Fruit fly (Drosophila melanogaster) whole organism, wandering third instar larva: Measurements from ENCODE around the gene CG12115.

Source experiments
- Abd-B ChIP-seq: fragments of >200 bp; optimal IDR thresholded peaks from 2 replicates; lab custom pipeline; 2017; ENCODE audit warnings: missing biosample characterization, missing genetic modification characterization
- HLH106 ChIP-seq: fragments of 200-800 bp; optimal IDR thresholded peaks from 3 replicates; lab custom pipeline; 2019; ENCODE audit warnings: missing biosample characterization, mild to moderate bottlenecking, missing genetic modification characterization, moderate library complexity
- Myc ChIP-seq: fragments of >200 bp; optimal IDR thresholded peaks from 2 replicates; lab custom pipeline; 2017
- OdsH ChIP-seq: fragments of 200-800 bp; sonication (Bioruptor generic); optimal IDR thresholded peaks from 2 replicates; lab custom pipeline; 2016; ENCODE audit warnings: missing biosample characterization, mild to moderate bottlenecking, missing genetic modification characterization
- br ChIP-seq: fragments of 200-800 bp; sonication (Bioruptor generic); optimal IDR thresholded peaks from 2 replicates; lab custom pipeline; 2016; ENCODE audit warnings: missing biosample characterization, missing genetic modification characterization
- dl ChIP-seq, 2 experiments: fragments of 175-275, 200-275 bp in 1 of 2; fragments of 200-275 bp in 1 of 2; sonication (Bioruptor generic); optimal IDR thresholded peaks; lab custom pipeline; 2018; ENCODE audit warnings: mild to moderate bottlenecking in 2 of 2, missing biosample characterization in 2 of 2, missing genetic modification characterization in 2 of 2, moderate library complexity in 2 of 2; ENCODE audit not compliant: partially characterized antibody in 2 of 2, insufficient read depth in 1 of 2
- foxo ChIP-seq, 2 experiments: fragments of 200-800 bp; sonication (Bioruptor generic); optimal IDR thresholded peaks; 2 replicates in 1 of 2; 3 replicates in 1 of 2; lab custom pipeline; 2016 to 2017; ENCODE audit warnings: missing biosample characterization in 2 of 2, missing genetic modification characterization in 2 of 2
- h ChIP-seq: fragments of 200-800 bp; sonication (Bioruptor generic); optimal IDR thresholded peaks from 3 replicates; lab custom pipeline; 2016; ENCODE audit warnings: missing biosample characterization, mild to moderate bottlenecking, missing genetic modification characterization
- lola ChIP-seq: fragments of >200 bp; optimal IDR thresholded peaks from 2 replicates; lab custom pipeline; 2017; ENCODE audit warnings: missing biosample characterization, missing genetic modification characterization
- pan ChIP-seq: fragments of >200 bp; optimal IDR thresholded peaks from 2 replicates; lab custom pipeline; 2017
- rgr ChIP-seq: fragments of 200-800 bp; sonication (Bioruptor generic); optimal IDR thresholded peaks from 3 replicates; lab custom pipeline; 2016; ENCODE audit warnings: missing biosample characterization, mild to moderate bottlenecking, missing genetic modification characterization

DNA sequence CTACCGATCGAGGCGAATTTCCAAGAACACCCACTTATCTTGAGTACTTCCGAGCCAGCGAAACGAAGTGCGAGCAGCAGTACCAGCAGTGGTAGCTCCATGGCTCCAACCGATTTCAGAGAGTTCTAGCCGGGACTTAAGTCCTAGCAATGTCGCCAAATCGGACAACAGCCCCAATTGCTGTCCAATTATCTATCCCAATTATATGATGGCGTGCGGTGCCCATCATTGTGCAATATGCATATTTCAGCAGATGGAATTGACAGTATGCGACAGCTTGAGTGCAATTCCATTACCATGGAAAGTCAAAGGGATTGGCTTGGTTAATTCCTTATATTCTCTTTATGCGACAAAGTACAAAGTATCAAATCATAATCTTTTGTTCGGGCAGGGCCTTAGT lies 46.1 kb upstream of the CG12115 start, which contains the start of gene Ir8a:
- TF ChIP-seq h (GFP tag; lab: Kevin White, UChicago) (no peak), lola (GFP tag; lab: Kevin White, UChicago) (no peak), Abd-B (GFP tag; lab: Kevin White, UChicago) (no peak), foxo (GFP tag; optimal IDR thresholded peaks at IDR 0.05; lab: Kevin White, UChicago) (no peak), dl (GFP tag; optimal IDR thresholded peaks at IDR 0.05; lab: Kevin White, UChicago; ENCODE audit: insufficient read depth in 1 of 2, partially characterized antibody in 2 of 2) (no peak), HLH106 (no peak), pan (no peak), br (GFP tag; lab: Kevin White, UChicago) (no peak), rgr (GFP tag; lab: Kevin White, UChicago) (no peak), OdsH (GFP tag; lab: Kevin White, UChicago) (no peak), Myc (no peak)
